Worm (Caenorhabditis elegans): ENCODE measurements around the gene F13A2.5.

F13A2.5 gene

ce11 chrV:4401865-4402264 is at the start of gene F13A2.5:
TSS of gene F13A2.5 (minus strand) at chrV:4401965.
- TF ChIP-seq nhr-76 (tag; optimal IDR thresholded peaks at IDR 0.05) (no peak), ceh-39 (tag; optimal IDR thresholded peaks at IDR 0.05) (no peak), bed-3 (GFP tag; optimal IDR thresholded peaks at IDR 0.05) (no peak)

ce11 chrV:4450523-4451089 is 48.8 kb upstream of the F13A2.5 start, which contains the start of gene rft-2:
TSS of gene rft-2 (minus strand) at chrV:4450563.
- TF ChIP-seq ces-1 (GFP tag; optimal IDR thresholded peaks at IDR 0.05) (peak; percentile 93), mep-1 (tag; optimal IDR thresholded peaks at IDR 0.05) (peak; percentile 29), ceh-83 (GFP tag; optimal IDR thresholded peaks at IDR 0.05) (no peak), nhr-237 (tag; optimal IDR thresholded peaks at IDR 0.05) (peak; percentile 14)

- TF ChIP-seq sptf-1 (tag; optimal IDR thresholded peaks at IDR 0.05) (no peak), blmp-1 (tag; optimal IDR thresholded peaks at IDR 0.05) (no peak), cnd-1 (tag; optimal IDR thresholded peaks at IDR 0.05) (no peak), elt-3 (tag; optimal IDR thresholded peaks at IDR 0.05) (no peak), nhr-237 (tag; optimal IDR thresholded peaks at IDR 0.05) (no peak), flh-1 (GFP tag; optimal IDR thresholded peaks at IDR 0.05) (no peak), nhr-76 (tag; optimal IDR thresholded peaks at IDR 0.05) (no peak), nhr-2 (tag; optimal IDR thresholded peaks at IDR 0.05) (no peak), ceh-43 (GFP tag; optimal IDR thresholded peaks at IDR 0.05) (no peak), lin-32 (GFP tag; optimal IDR thresholded peaks at IDR 0.05) (no peak), lin-13 (tag; optimal IDR thresholded peaks at IDR 0.05) (no peak), unc-39 (tag; optimal IDR thresholded peaks at IDR 0.05) (no peak), mep-1 (tag; optimal IDR thresholded peaks at IDR 0.05) (no peak)
Observed at ce11 chrV:4447637-4448036, 45.9 kb upstream of the F13A2.5 start.

- TF ChIP-seq lin-13 (tag; optimal IDR thresholded peaks at IDR 0.05) (no peak), lsy-2 (tag; optimal IDR thresholded peaks at IDR 0.05) (no peak), tbx-8 (GFP tag; optimal IDR thresholded peaks at IDR 0.05) (no peak)
Observed at ce11 chrV:4442749-4443381, 41.1 kb upstream of the F13A2.5 start, which contains the start of gene rft-1. TSS of gene rft-1 (minus strand) at chrV:4443223.

DNA sequence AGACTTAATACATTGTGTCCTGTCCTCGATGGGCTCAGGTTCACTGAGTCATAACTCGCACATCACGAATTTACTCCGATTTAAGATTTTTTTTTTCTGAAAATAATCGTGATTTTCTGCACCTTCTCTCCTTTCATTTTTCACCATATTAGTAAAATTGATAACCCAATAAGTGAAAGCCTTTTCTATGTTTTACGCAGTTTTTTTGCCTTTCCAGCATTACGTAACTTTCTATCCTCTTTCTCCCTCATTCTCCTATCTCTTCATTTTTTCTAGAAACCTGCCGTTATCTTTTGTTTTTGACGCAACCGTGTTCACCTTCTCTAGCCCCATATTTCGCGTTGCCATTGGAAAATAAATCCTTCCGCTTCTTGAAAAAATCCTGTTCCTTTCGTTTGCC is 35.5 kb upstream of the F13A2.5 start:
- TF ChIP-seq nhr-76 (tag; optimal IDR thresholded peaks at IDR 0.05) (no peak), zip-8 (tag; optimal IDR thresholded peaks at IDR 0.05) (peak; percentile 0), ceh-39 (tag; optimal IDR thresholded peaks at IDR 0.05) (no peak), drap-1 (GFP tag; optimal IDR thresholded peaks at IDR 0.05) (no peak), lin-13 (tag; optimal IDR thresholded peaks at IDR 0.05) (no peak), mls-2 (tag; optimal IDR thresholded peaks at IDR 0.05) (no peak), ztf-11 (tag; optimal IDR thresholded peaks at IDR 0.05) (no peak), flh-1 (GFP tag; optimal IDR thresholded peaks at IDR 0.05) (no peak)

- TF ChIP-seq flh-1 (GFP tag; optimal IDR thresholded peaks at IDR 0.05) (no peak), sem-2 (GFP tag; optimal IDR thresholded peaks at IDR 0.05) (peak; percentile 8), bed-3 (GFP tag; optimal IDR thresholded peaks at IDR 0.05) (no peak), sptf-1 (tag; optimal IDR thresholded peaks at IDR 0.05) (no peak), nhr-237 (tag; optimal IDR thresholded peaks at IDR 0.05) (no peak)
Observed at ce11 chrV:4435411-4435981, 33.7 kb upstream of the F13A2.5 start, which contains the start of gene Y47D7A.13. TSS of gene Y47D7A.13 (minus strand) at chrV:4435927.

- TF ChIP-seq hlh-1 (tag; optimal IDR thresholded peaks at IDR 0.05) (no peak), unc-62 (GFP tag; optimal IDR thresholded peaks at IDR 0.05) (no peak), ceh-83 (GFP tag; optimal IDR thresholded peaks at IDR 0.05) (no peak), lin-13 (tag; optimal IDR thresholded peaks at IDR 0.05) (no peak), blmp-1 (tag; optimal IDR thresholded peaks at IDR 0.05) (no peak), nhr-2 (tag; optimal IDR thresholded peaks at IDR 0.05) (no peak), ham-2 (GFP tag; optimal IDR thresholded peaks at IDR 0.05) (no peak), elt-1 (tag; optimal IDR thresholded peaks at IDR 0.05; ENCODE audit: borderline replicate concordance, insufficient read depth) (no peak), flh-1 (GFP tag; optimal IDR thresholded peaks at IDR 0.05) (no peak)
Observed at ce11 chrV:4432783-4433237, 31.0 kb upstream of the F13A2.5 start, which contains the start of gene Y47D7A.15. TSS of gene Y47D7A.15 (minus strand) at chrV:4433187.

Measured in whole organism, mixed stage, embryonic.